Worm (Caenorhabditis elegans) whole organism, early embryonic: ENCODE results near the gene Y70C5C.1.

Experiments used
- B0310.2 ChIP-seq: sonication (generic microtip); optimal IDR thresholded peaks from 2 replicates; lab custom pipeline; 2016; ENCODE audit warnings: mild to moderate bottlenecking, missing genetic modification characterization, missing compliant biosample characterization
- F13C5.2 ChIP-seq: sonication (generic microtip); optimal IDR thresholded peaks from 2 replicates; lab custom pipeline; 2017; ENCODE audit warnings: mild to moderate bottlenecking, missing genetic modification characterization, inconsistent platforms, missing compliant biosample characterization
- aly-1 ChIP-seq: sonication (generic microtip); optimal IDR thresholded peaks from 2 replicates; lab custom pipeline; 2016; ENCODE audit warnings: missing genetic modification characterization, missing compliant biosample characterization
- ama-1 ChIP-seq: fragments of 150-350 bp; optimal IDR thresholded peaks from 2 replicates; lab custom pipeline; 2014
- ceh-13 ChIP-seq: fragments of 200-800 bp; sonication (Bioruptor generic); optimal IDR thresholded peaks from 2 replicates; lab custom pipeline; 2018; ENCODE audit warnings: mild to moderate bottlenecking, missing genetic modification characterization, missing compliant biosample characterization
- ceh-36 ChIP-seq: sonication (generic microtip); optimal IDR thresholded peaks from 2 replicates; lab custom pipeline; 2016; ENCODE audit warnings: missing genetic modification characterization, inconsistent platforms, missing compliant biosample characterization
- ets-7 ChIP-seq: sonication (generic microtip); optimal IDR thresholded peaks from 2 replicates; lab custom pipeline; 2016; ENCODE audit warnings: missing genotype, missing genetic modification characterization, missing compliant biosample characterization
- flt-1 ChIP-seq: fragments of 200-800 bp; sonication (Bioruptor generic); IDR thresholded peaks from 2 replicates; pipeline ENCODE4 v1.3.6; 2022; ENCODE audit warnings: missing genetic modification characterization, missing compliant biosample characterization
- hmbx-1 ChIP-seq: sonication (generic microtip); optimal IDR thresholded peaks from 2 replicates; lab custom pipeline; 2016; ENCODE audit warnings: mild to moderate bottlenecking, missing genetic modification characterization, missing compliant biosample characterization
- hmg-4 ChIP-seq: fragments of 200-800 bp; sonication (Bioruptor generic); optimal IDR thresholded peaks from 2 replicates; lab custom pipeline; 2018; ENCODE audit warnings: mild to moderate bottlenecking, missing genetic modification characterization, missing compliant biosample characterization
- hnd-1 ChIP-seq: sonication (generic microtip); optimal IDR thresholded peaks from 2 replicates; lab custom pipeline; 2016; ENCODE audit warnings: missing genetic modification characterization, missing compliant biosample characterization
- pes-1 ChIP-seq: fragments of 200-800 bp; sonication (Bioruptor generic); IDR thresholded peaks from 2 replicates; pipeline ENCODE4 v1.3.6; 2022; ENCODE audit warnings: missing genetic modification reagents, missing genetic modification characterization, missing compliant biosample characterization
- scrt-1 ChIP-seq: fragments of 200-800 bp; sonication (Bioruptor generic); IDR thresholded peaks from 2 replicates; pipeline ENCODE4 v1.3.6; 2022; ENCODE audit warnings: missing genetic modification characterization, missing compliant biosample characterization
- sea-1 ChIP-seq: fragments of 200-800 bp; sonication (Bioruptor generic); conservative IDR thresholded peaks from 2 replicates; pipeline ENCODE4 v1.3.6; 2022; ENCODE audit warnings: missing genetic modification characterization, missing compliant biosample characterization
- tbx-11 ChIP-seq: fragments of 200-800 bp; sonication (Bioruptor generic); IDR thresholded peaks from 2 replicates; pipeline ENCODE4 v1.3.6; 2022; ENCODE audit warnings: missing genetic modification characterization, missing compliant biosample characterization
- tbx-37 ChIP-seq: fragments of 200-800 bp; sonication (Bioruptor generic); conservative IDR thresholded peaks from 2 replicates; pipeline ENCODE4 v1.3.6; 2022; ENCODE audit warnings: missing genetic modification reagents, missing genetic modification characterization, missing compliant biosample characterization
- tra-4 ChIP-seq: sonication (generic microtip); optimal IDR thresholded peaks from 2 replicates; lab custom pipeline; 2017; ENCODE audit warnings: missing genetic modification characterization, missing compliant biosample characterization

Gene Y70C5C.1

ce11 chrV:16694538-16694937 lies 5.5 kb upstream of the Y70C5C.1 start, which contains the start of gene srz-101:
srz-101 (plus strand) TSS chrV:16694838.
- TF ChIP-seq pes-1 (GFP tag; lab: Robert Waterston, UW) (no peak), aly-1 (tag; lab: Kevin White, UChicago) (no peak), hnd-1 (tag; lab: Kevin White, UChicago) (no peak), ets-7 (no peak), tbx-11 (GFP tag; lab: Robert Waterston, UW) (no peak), hmbx-1 (tag; lab: Kevin White, UChicago) (no peak), flt-1 (GFP tag; lab: Robert Waterston, UW) (no peak), ceh-13 (GFP tag; lab: Kevin White, UChicago) (no peak), sea-1 (GFP tag; lab: Robert Waterston, UW) (no peak), F13C5.2 (tag; lab: Kevin White, UChicago) (no peak)

ce11 chrV:16695499-16695898 lies 4.5 kb upstream of the Y70C5C.1 start:
- TF ChIP-seq tbx-37 (GFP tag; lab: Robert Waterston, UW) = no peak
- TF ChIP-seq F13C5.2 (tag; lab: Kevin White, UChicago) = no peak
- no peak for TF ChIP-seq ceh-13 (GFP tag; lab: Kevin White, UChicago)
- no peak for TF ChIP-seq hnd-1 (tag; lab: Kevin White, UChicago)

ce11 chrV:16697178-16697577 lies 2.8 kb upstream of the Y70C5C.1 start, which contains the start of gene srw-41:
srw-41 (plus strand) TSS chrV:16697478.
- no peak for TF ChIP-seq aly-1 (tag; lab: Kevin White, UChicago)
- no peak for TF ChIP-seq hnd-1 (tag; lab: Kevin White, UChicago)
- TF ChIP-seq F13C5.2 (tag; lab: Kevin White, UChicago) = no peak
- no peak for TF ChIP-seq ceh-13 (GFP tag; lab: Kevin White, UChicago)
- no peak for TF ChIP-seq ceh-36 (tag; lab: Kevin White, UChicago)
- no peak for TF ChIP-seq tbx-37 (GFP tag; lab: Robert Waterston, UW)
- TF ChIP-seq hmg-4 (GFP tag; lab: Kevin White, UChicago) = no peak
- TF ChIP-seq pes-1 (GFP tag; lab: Robert Waterston, UW) = no peak
- TF ChIP-seq B0310.2 (tag; lab: Kevin White, UChicago) = no peak
- TF ChIP-seq tbx-11 (GFP tag; lab: Robert Waterston, UW) = no peak
- no peak for TF ChIP-seq ama-1 (lab: Kevin White, UChicago)

DNA sequence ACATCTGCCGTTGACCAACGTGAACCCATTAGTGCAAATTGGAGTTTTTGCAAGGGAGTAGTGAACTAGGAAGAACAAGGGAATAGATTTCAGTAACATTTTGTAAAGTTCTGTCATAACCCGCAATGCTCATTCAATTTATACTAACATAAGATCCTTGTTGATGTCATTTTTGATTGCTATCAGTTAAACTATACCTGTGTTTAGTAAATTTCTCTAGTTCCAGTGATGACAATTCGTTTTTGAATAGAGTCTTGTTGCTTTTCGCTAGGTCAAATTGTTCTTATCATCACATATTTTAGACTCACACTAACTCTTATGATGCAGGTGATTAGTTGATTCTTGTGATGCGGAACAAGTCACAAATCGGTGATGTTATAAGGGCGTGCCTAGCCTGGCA lies 6.5 kb downstream of the Y70C5C.1 start, which contains the start of gene clec-9:
Gene clec-9, minus strand, starts transcription at position 101 of the 400 bp plus-strand sequence.
- TF ChIP-seq pes-1 (GFP tag; lab: Robert Waterston, UW) (no peak), hmbx-1 (tag; lab: Kevin White, UChicago) (no peak), tra-4 (tag; lab: Kevin White, UChicago) (no peak), ceh-13 (GFP tag; lab: Kevin White, UChicago) (no peak), aly-1 (tag; lab: Kevin White, UChicago) (no peak), ama-1 (lab: Kevin White, UChicago) (no peak), B0310.2 (tag; lab: Kevin White, UChicago) (no peak), tbx-37 (GFP tag; lab: Robert Waterston, UW) (no peak), scrt-1 (GFP tag; lab: Robert Waterston, UW) (no peak), flt-1 (GFP tag; lab: Robert Waterston, UW) (no peak), ceh-36 (tag; lab: Kevin White, UChicago) (no peak)

DNA sequence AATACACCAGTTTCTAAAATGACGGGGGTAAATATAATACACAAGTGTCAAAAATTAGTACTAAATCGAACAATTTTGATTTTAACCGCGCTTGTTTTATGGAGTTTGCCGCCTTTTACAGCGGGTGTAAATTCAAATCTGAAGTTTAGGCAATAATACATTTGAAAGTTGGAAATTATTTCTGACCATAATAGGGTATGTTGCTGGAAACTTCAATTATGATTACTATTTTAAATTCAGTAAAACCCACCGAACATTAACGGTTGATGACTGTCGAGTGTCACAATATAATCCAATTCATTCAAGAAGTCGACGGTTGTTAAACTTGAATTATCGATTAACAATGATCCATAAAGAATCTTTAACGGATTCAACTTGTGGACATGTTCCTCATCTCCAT lies 13.8 kb downstream of the Y70C5C.1 start:
- TF ChIP-seq ama-1 (lab: Kevin White, UChicago) = no peak
- TF ChIP-seq pes-1 (GFP tag; lab: Robert Waterston, UW) = no peak
- TF ChIP-seq ceh-36 (tag; lab: Kevin White, UChicago) = no peak
- TF ChIP-seq hnd-1 (tag; lab: Kevin White, UChicago) = no peak
- TF ChIP-seq ets-7 = no peak
- TF ChIP-seq tbx-11 (GFP tag; lab: Robert Waterston, UW) = no peak
- no peak for TF ChIP-seq tbx-37 (GFP tag; lab: Robert Waterston, UW)
- no peak for TF ChIP-seq B0310.2 (tag; lab: Kevin White, UChicago)
- TF ChIP-seq F13C5.2 (tag; lab: Kevin White, UChicago) = no peak
- TF ChIP-seq tra-4 (tag; lab: Kevin White, UChicago) = no peak
- no peak for TF ChIP-seq hmg-4 (GFP tag; lab: Kevin White, UChicago)
- TF ChIP-seq scrt-1 (GFP tag; lab: Robert Waterston, UW) = no peak
- no peak for TF ChIP-seq flt-1 (GFP tag; lab: Robert Waterston, UW)

DNA sequence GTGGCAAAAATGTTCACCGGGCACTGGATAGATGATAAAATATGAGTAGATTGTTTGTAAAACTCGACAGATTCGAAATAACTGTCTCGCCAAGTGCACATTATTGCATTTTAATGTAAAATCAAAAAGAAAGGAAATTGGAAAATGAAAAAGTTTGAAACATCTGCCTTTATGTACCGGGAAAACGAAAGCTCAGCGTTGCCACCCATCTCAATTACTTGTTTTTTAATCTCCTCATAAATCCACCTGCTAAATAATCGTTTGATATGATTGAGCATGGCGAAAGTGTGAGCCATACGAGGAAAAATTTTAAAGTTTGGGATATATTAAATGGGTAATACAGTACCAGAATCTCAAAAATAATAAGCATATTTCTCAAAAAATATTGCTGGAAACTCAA lies 16.6 kb downstream of the Y70C5C.1 start, which contains the start of gene srh-137:
Gene srh-137, minus strand, starts transcription at position 101 of the 400 bp plus-strand sequence.
- TF ChIP-seq hmg-4 (GFP tag; lab: Kevin White, UChicago) (no peak), tbx-37 (GFP tag; lab: Robert Waterston, UW) (no peak), ets-7 (no peak)

DNA sequence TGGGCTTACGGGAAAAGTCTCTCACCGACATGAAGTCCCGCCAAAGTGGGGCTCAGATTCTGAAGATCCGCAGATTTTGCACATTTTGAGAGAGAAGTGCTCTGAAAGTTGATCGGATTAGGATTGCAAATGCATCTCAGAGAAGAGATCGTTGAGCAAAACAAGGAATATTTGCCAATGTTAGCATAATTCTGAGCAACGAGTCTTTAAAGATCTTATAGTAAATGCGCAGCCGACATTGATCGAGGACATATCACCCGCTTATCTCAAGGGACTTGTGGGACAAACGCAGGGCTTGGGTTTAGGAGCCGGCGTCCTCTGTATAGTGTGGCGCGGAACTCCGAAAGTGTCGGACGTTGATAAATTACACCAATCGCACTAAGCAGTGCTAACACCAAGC lies 23.7 kb downstream of the Y70C5C.1 start, which contains the start of gene nhr-112:
Gene nhr-112, minus strand, starts transcription at position 101 of the 400 bp plus-strand sequence.
- TF ChIP-seq F13C5.2 (tag; lab: Kevin White, UChicago) = no peak
- TF ChIP-seq ceh-13 (GFP tag; lab: Kevin White, UChicago) = no peak
- no peak for TF ChIP-seq hmg-4 (GFP tag; lab: Kevin White, UChicago)
- no peak for TF ChIP-seq B0310.2 (tag; lab: Kevin White, UChicago)
- no peak for TF ChIP-seq hmbx-1 (tag; lab: Kevin White, UChicago)
- TF ChIP-seq ama-1 (lab: Kevin White, UChicago) = no peak
- no peak for TF ChIP-seq ceh-36 (tag; lab: Kevin White, UChicago)
- TF ChIP-seq hnd-1 (tag; lab: Kevin White, UChicago) = no peak
- TF ChIP-seq scrt-1 (GFP tag; lab: Robert Waterston, UW) = no peak
